Fruit fly (Drosophila melanogaster) whole organism, embryonic: ENCODE data around the gene CG43954.

Source experiments
- Adf1 ChIP-seq: fragments of 200-800 bp; sonication (Bioruptor generic); IDR thresholded peaks from 2 replicates; pipeline ENCODE4 v1.3.6; 2022; ENCODE audit warnings: missing biosample characterization, missing genetic modification characterization
- Antp ChIP-seq: fragments of 200-800 bp; sonication (Bioruptor generic); optimal IDR thresholded peaks from 3 replicates; lab custom pipeline; 2016; ENCODE audit warnings: missing biosample characterization, missing genetic modification characterization
- Blimp-1 ChIP-seq: fragments of 200-800 bp; sonication (Bioruptor generic); optimal IDR thresholded peaks from 3 replicates; lab custom pipeline; 2018; ENCODE audit warnings: missing biosample characterization, missing genetic modification characterization, mild to moderate bottlenecking, moderate library complexity, missing genetic modification reagents
- CG12299 ChIP-seq: fragments of 200-800 bp; sonication (Bioruptor generic); optimal IDR thresholded peaks from 2 replicates; lab custom pipeline; 2018; ENCODE audit warnings: missing biosample characterization, mild to moderate bottlenecking, missing genetic modification characterization
- CG13123 ChIP-seq: fragments of 200-800 bp; sonication (Bioruptor generic); optimal IDR thresholded peaks from 2 replicates; lab custom pipeline; 2016; ENCODE audit warnings: missing biosample characterization, missing genetic modification characterization
- CG13287 ChIP-seq: fragments of 200-800 bp; sonication (Bioruptor generic); IDR thresholded peaks from 2 replicates; pipeline ENCODE4 v1.3.6; 2022; ENCODE audit warnings: missing biosample characterization, missing genetic modification characterization; ENCODE audit not compliant: partially characterized antibody
- CG17361 ChIP-seq: fragments of 200-800 bp; sonication (Bioruptor generic); IDR thresholded peaks from 3 replicates; pipeline ENCODE4 v1.3.6; 2022; ENCODE audit warnings: missing biosample characterization, missing genetic modification characterization
- CG2889 ChIP-seq: fragments of 200-800 bp; sonication (Bioruptor generic); IDR thresholded peaks from 3 replicates; pipeline ENCODE4 v1.3.6; 2022; ENCODE audit warnings: missing biosample characterization, missing genetic modification characterization
- CG3065 ChIP-seq: fragments of 200-800 bp; sonication (Bioruptor generic); optimal IDR thresholded peaks from 2 replicates; lab custom pipeline; 2016; ENCODE audit warnings: missing biosample characterization, missing genetic modification characterization
- CG31224 ChIP-seq: fragments of 200-800 bp; sonication (Bioruptor generic); IDR thresholded peaks from 2 replicates; pipeline ENCODE4 v1.3.6; 2022; ENCODE audit warnings: missing biosample characterization, missing genetic modification characterization
- CG3163 ChIP-seq: fragments of 200-800 bp; sonication (Bioruptor generic); optimal IDR thresholded peaks from 3 replicates; lab custom pipeline; 2016; ENCODE audit warnings: missing biosample characterization, missing genetic modification characterization
- CG3281 ChIP-seq: fragments of 200-800 bp; sonication (Bioruptor generic); optimal IDR thresholded peaks from 3 replicates; lab custom pipeline; 2017; ENCODE audit warnings: missing biosample characterization, mild to moderate bottlenecking, missing genetic modification characterization
- CG3847 ChIP-seq: fragments of 200-800 bp; sonication (Bioruptor generic); IDR thresholded peaks from 2 replicates; pipeline ENCODE4 v1.3.6; 2022; ENCODE audit warnings: missing biosample characterization, missing genetic modification characterization
- CG42726 ChIP-seq: fragments of 200-800 bp; sonication (Bioruptor generic); IDR thresholded peaks from 2 replicates; pipeline ENCODE4 v1.3.6; 2022; ENCODE audit warnings: missing biosample characterization, missing genetic modification characterization; ENCODE audit not compliant: partially characterized antibody
- CG4282 ChIP-seq: fragments of 200-800 bp; sonication (Bioruptor generic); optimal IDR thresholded peaks from 2 replicates; lab custom pipeline; 2016; ENCODE audit warnings: missing biosample characterization, missing genetic modification characterization
- CG4730 ChIP-seq: fragments of 200-800 bp; sonication (Bioruptor generic); IDR thresholded peaks from 2 replicates; pipeline ENCODE4 v1.3.6; 2022; ENCODE audit warnings: missing biosample characterization, missing genetic modification characterization
- CG6791 ChIP-seq: fragments of 200-800 bp; sonication (Bioruptor generic); IDR thresholded peaks from 3 replicates; pipeline ENCODE4 v1.3.6; 2022; ENCODE audit warnings: missing biosample characterization, missing genetic modification characterization; ENCODE audit not compliant: partially characterized antibody
- CG7786 ChIP-seq: fragments of 200-800 bp; sonication (Bioruptor generic); optimal IDR thresholded peaks from 2 replicates; lab custom pipeline; 2016; ENCODE audit warnings: missing biosample characterization, missing genetic modification characterization
- CG8089 ChIP-seq: fragments of 200-800 bp; sonication (Bioruptor generic); optimal IDR thresholded peaks from 3 replicates; lab custom pipeline; 2016; ENCODE audit warnings: missing biosample characterization, missing genetic modification characterization
- CG9215 ChIP-seq: fragments of 200-800 bp; sonication (Bioruptor generic); IDR thresholded peaks from 2 replicates; pipeline ENCODE4 v1.3.6; 2022; ENCODE audit warnings: missing biosample characterization, missing genetic modification characterization
- Dad ChIP-seq: fragments of 200-800 bp; sonication (Bioruptor generic); optimal IDR thresholded peaks from 3 replicates; lab custom pipeline; 2016; ENCODE audit warnings: missing biosample characterization, missing genetic modification characterization
- Dip3 ChIP-seq: fragments of 200-800 bp; sonication (Bioruptor generic); optimal IDR thresholded peaks from 3 replicates; lab custom pipeline; 2016; ENCODE audit warnings: missing biosample characterization, missing genetic modification characterization
- Ets97D ChIP-seq: fragments of 200-800 bp; sonication (Bioruptor generic); optimal IDR thresholded peaks from 3 replicates; lab custom pipeline; 2016; ENCODE audit warnings: missing biosample characterization, missing genetic modification characterization
- Hr39 ChIP-seq: fragments of >200 bp; optimal IDR thresholded peaks from 2 replicates; lab custom pipeline; 2017
- MBD-R2 ChIP-seq: fragments of 200-800 bp; sonication (Bioruptor generic); IDR thresholded peaks from 2 replicates; pipeline ENCODE4 v1.3.6; 2022; ENCODE audit warnings: missing biosample characterization, missing genetic modification characterization
- Oaz ChIP-seq: fragments of 200-800 bp; sonication (Bioruptor generic); IDR thresholded peaks from 2 replicates; pipeline ENCODE4 v1.3.6; 2022; ENCODE audit warnings: missing biosample characterization, missing genetic modification characterization
- Pdp1 ChIP-seq, 2 experiments: fragments of 200-800 bp; sonication (Bioruptor generic); optimal IDR thresholded peaks; 3 replicates each; lab custom pipeline; 2016; ENCODE audit warnings: missing biosample characterization in 2 of 2, missing genetic modification characterization in 2 of 2, mild to moderate bottlenecking in 1 of 2, moderate library complexity in 1 of 2
- abd-A ChIP-seq: fragments of 200-800 bp; sonication (Bioruptor generic); optimal IDR thresholded peaks from 3 replicates; lab custom pipeline; 2019; ENCODE audit warnings: missing biosample characterization, mild to moderate bottlenecking, missing genetic modification characterization, moderate library complexity
- ara ChIP-seq: fragments of 200-800 bp; sonication (Bioruptor generic); IDR thresholded peaks from 2 replicates; pipeline ENCODE4 v1.3.6; 2022; ENCODE audit warnings: missing biosample characterization, missing genetic modification characterization
- btn ChIP-seq: fragments of 200-800 bp; sonication (Bioruptor generic); optimal IDR thresholded peaks from 2 replicates; lab custom pipeline; 2016; ENCODE audit warnings: missing biosample characterization, missing genetic modification characterization
- chn ChIP-seq: fragments of 200-800 bp; sonication (Bioruptor generic); optimal IDR thresholded peaks from 2 replicates; lab custom pipeline; 2016; ENCODE audit warnings: missing biosample characterization, missing genetic modification characterization
- corto ChIP-seq: fragments of 200-800 bp; sonication (Bioruptor generic); optimal IDR thresholded peaks from 2 replicates; lab custom pipeline; 2016; ENCODE audit warnings: missing biosample characterization, mild to moderate bottlenecking, missing genetic modification characterization, moderate library complexity
- en ChIP-seq: fragments of 200-800 bp; sonication (Bioruptor generic); optimal IDR thresholded peaks from 2 replicates; lab custom pipeline; 2016; ENCODE audit warnings: missing biosample characterization, missing genetic modification characterization
- gcm ChIP-seq: fragments of 200-800 bp; sonication (Bioruptor generic); optimal IDR thresholded peaks from 2 replicates; lab custom pipeline; 2019; ENCODE audit warnings: missing biosample characterization, mild to moderate bottlenecking, missing genetic modification characterization, moderate library complexity
- gt ChIP-seq: fragments of 200-800 bp; sonication (Bioruptor generic); IDR thresholded peaks from 2 replicates; pipeline ENCODE4 v1.3.6; 2022; ENCODE audit warnings: missing biosample characterization, missing genetic modification characterization
- ind ChIP-seq: fragments of 200-800 bp; sonication (Bioruptor generic); optimal IDR thresholded peaks from 3 replicates; lab custom pipeline; 2016; ENCODE audit warnings: missing biosample characterization, missing genetic modification characterization
- kay ChIP-seq: fragments of 200-800 bp; sonication (Bioruptor generic); optimal IDR thresholded peaks from 2 replicates; lab custom pipeline; 2016; ENCODE audit warnings: missing biosample characterization, missing genetic modification characterization
- klu ChIP-seq: fragments of 200-800 bp; sonication (Bioruptor generic); IDR thresholded peaks from 2 replicates; pipeline ENCODE4 v1.3.6; 2022; ENCODE audit warnings: missing biosample characterization, missing genetic modification characterization
- lilli ChIP-seq: fragments of 200-800 bp; sonication (Bioruptor generic); optimal IDR thresholded peaks from 3 replicates; lab custom pipeline; 2016; ENCODE audit warnings: missing biosample characterization, missing genetic modification characterization
- oc ChIP-seq: fragments of 200-800 bp; sonication (Bioruptor generic); optimal IDR thresholded peaks from 2 replicates; lab custom pipeline; 2018; ENCODE audit warnings: missing biosample characterization, mild to moderate bottlenecking, missing genetic modification characterization, moderate library complexity
- schlank ChIP-seq: fragments of 200-800 bp; sonication (Bioruptor generic); optimal IDR thresholded peaks from 2 replicates; lab custom pipeline; 2018; ENCODE audit warnings: missing biosample characterization, mild to moderate bottlenecking, missing genetic modification characterization
- scrt ChIP-seq: fragments of 200-800 bp; sonication (Bioruptor generic); optimal IDR thresholded peaks from 2 replicates; lab custom pipeline; 2018; ENCODE audit warnings: missing biosample characterization, mild to moderate bottlenecking, missing genetic modification characterization, moderate library complexity
- sens ChIP-seq: fragments of 200-800 bp; sonication (Bioruptor generic); peaks from one replicate; lab custom pipeline; 2016; ENCODE audit warnings: missing biosample characterization, missing genetic modification characterization
- sens-2 ChIP-seq: fragments of 200-800 bp; sonication (Bioruptor generic); IDR thresholded peaks from 2 replicates; pipeline ENCODE4 v1.3.6; 2022; ENCODE audit warnings: missing biosample characterization, missing genetic modification characterization
- sima ChIP-seq: fragments of 200-800 bp; sonication (Bioruptor generic); optimal IDR thresholded peaks from 2 replicates; lab custom pipeline; 2016; ENCODE audit warnings: missing biosample characterization, missing genetic modification characterization
- slp2 ChIP-seq: fragments of 200-800 bp; sonication (Bioruptor generic); optimal IDR thresholded peaks from 2 replicates; lab custom pipeline; 2016; ENCODE audit warnings: missing biosample characterization, missing genetic modification characterization
- stc ChIP-seq: fragments of 200-800 bp; sonication (Bioruptor generic); IDR thresholded peaks from 2 replicates; pipeline ENCODE4 v1.3.6; 2022; ENCODE audit warnings: missing biosample characterization, missing genetic modification characterization
- stwl ChIP-seq: fragments of 200-800 bp; sonication (Bioruptor generic); optimal IDR thresholded peaks from 3 replicates; lab custom pipeline; 2018; ENCODE audit warnings: missing biosample characterization, mild to moderate bottlenecking, missing genetic modification characterization, moderate library complexity
- sug ChIP-seq: fragments of 200-800 bp; optimal IDR thresholded peaks from 2 replicates; lab custom pipeline; 2019; ENCODE audit warnings: missing biosample characterization, mild to moderate bottlenecking, missing genetic modification characterization, moderate library complexity
- tap ChIP-seq: fragments of 200-800 bp; optimal IDR thresholded peaks from 3 replicates; lab custom pipeline; 2019; ENCODE audit warnings: missing biosample characterization, mild to moderate bottlenecking, missing genetic modification characterization, moderate library complexity
- z ChIP-seq: fragments of 200-800 bp; sonication (Bioruptor generic); IDR thresholded peaks from 3 replicates; pipeline ENCODE4 v1.3.6; 2022; ENCODE audit warnings: missing biosample characterization, missing genetic modification characterization
- zen ChIP-seq: fragments of 200-800 bp; sonication (Bioruptor generic); optimal IDR thresholded peaks from 3 replicates; lab custom pipeline; 2018; ENCODE audit warnings: missing biosample characterization, mild to moderate bottlenecking, missing genetic modification characterization, moderate library complexity

CG43954 gene

DNA sequence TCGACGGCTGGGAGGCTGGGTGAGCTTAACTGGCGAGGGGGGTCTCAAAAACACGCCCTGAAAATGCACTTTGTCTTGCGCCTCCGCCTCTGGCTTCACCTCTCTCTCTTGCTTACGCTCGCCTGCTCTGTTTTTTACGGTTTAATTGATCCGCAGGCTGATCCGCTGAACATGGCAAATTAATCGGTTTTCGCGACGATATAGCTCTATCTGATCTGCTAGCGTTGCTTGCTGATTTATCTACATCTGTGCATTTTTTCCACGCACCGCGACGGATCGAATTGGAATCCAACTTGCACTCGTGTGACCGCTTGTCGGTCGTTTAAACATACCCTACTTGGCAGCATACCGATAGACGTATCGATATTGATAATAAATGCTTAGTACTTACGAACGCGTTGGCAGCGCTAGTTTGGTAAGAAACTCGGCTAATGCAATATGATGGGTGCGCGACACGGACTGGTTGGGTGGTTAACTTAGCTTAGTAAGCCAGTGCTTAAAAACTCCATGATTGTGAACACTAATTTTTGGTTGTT, 63.8 kb downstream of the CG43954 start, which contains the start of gene Abl (continued):
- TF ChIP-seq CG4730 (GFP tag; lab: Robert Waterston, UW), result no peak
- TF ChIP-seq stc (GFP tag; lab: Robert Waterston, UW), result peak; percentile 32; the same call in 1 of the 2 replicates
- TF ChIP-seq CG3847 (GFP tag; lab: Robert Waterston, UW), result peak; percentile 93
- peak; percentile 69 for TF ChIP-seq CG12299 (tag; lab: Kevin White, UChicago)
- no peak for TF ChIP-seq CG3065 (GFP tag; lab: Kevin White, UChicago)
- peak; percentile 87 for TF ChIP-seq Dad (GFP tag; lab: Kevin White, UChicago)
- peak; percentile 39 for TF ChIP-seq CG8089 (GFP tag; lab: Kevin White, UChicago)
- peak; percentile 87 for TF ChIP-seq abd-A (tag; lab: Kevin White, UChicago)
- no peak for TF ChIP-seq Hr39
- TF ChIP-seq btn (GFP tag; lab: Kevin White, UChicago), result peak; percentile 26
- peak; percentile 82 for TF ChIP-seq MBD-R2 (GFP tag; lab: Robert Waterston, UW)
- TF ChIP-seq zen, result peak; percentile 75
- TF ChIP-seq CG31224 (GFP tag; lab: Robert Waterston, UW), result no peak
- no peak for TF ChIP-seq corto (GFP tag; lab: Kevin White, UChicago)
- no peak for TF ChIP-seq ara (GFP tag; lab: Robert Waterston, UW)
- peak; percentile 68 for TF ChIP-seq lilli
- peak; percentile 58 for TF ChIP-seq chn (GFP tag; lab: Kevin White, UChicago)
- TF ChIP-seq z (GFP tag; lab: Robert Waterston, UW), result no peak
- TF ChIP-seq en (GFP tag; lab: Kevin White, UChicago), result peak; percentile 32
- no peak for TF ChIP-seq schlank (tag; lab: Kevin White, UChicago)
- TF ChIP-seq tap (tag; lab: Kevin White, UChicago), result peak; percentile 41
- peak; percentile 14 for TF ChIP-seq scrt (GFP tag; lab: Kevin White, UChicago)
- TF ChIP-seq Pdp1 (GFP tag; optimal IDR thresholded peaks at IDR 0.05; lab: Kevin White, UChicago), result peak; percentile 68 to 81
- no peak for TF ChIP-seq sens-2 (GFP tag; lab: Robert Waterston, UW)
- no peak for TF ChIP-seq gt (GFP tag; lab: Robert Waterston, UW)
- TF ChIP-seq ind (GFP tag; lab: Kevin White, UChicago), result peak; percentile 50
- no peak for TF ChIP-seq CG2889 (GFP tag; lab: Robert Waterston, UW)
- peak; percentile 88 for TF ChIP-seq CG6791 (GFP tag; lab: Robert Waterston, UW)
- peak; percentile 97 for TF ChIP-seq Ets97D
- TF ChIP-seq sima, result peak; percentile 16
- TF ChIP-seq CG42726 (GFP tag; lab: Robert Waterston, UW), result peak; percentile 89
- TF ChIP-seq slp2, result peak; percentile 60
- TF ChIP-seq Antp (GFP tag; lab: Kevin White, UChicago), result peak; percentile 78
- TF ChIP-seq Oaz (GFP tag; lab: Robert Waterston, UW), result no peak
- TF ChIP-seq CG9215 (GFP tag; lab: Robert Waterston, UW), result no peak
- TF ChIP-seq Dip3 (GFP tag; lab: Kevin White, UChicago), result peak; percentile 76
- peak; percentile 29 for TF ChIP-seq CG3281
- peak; percentile 75 for TF ChIP-seq CG3163 (GFP tag; lab: Kevin White, UChicago)
- TF ChIP-seq stwl (tag; lab: Kevin White, UChicago), result peak; percentile 97
- peak; percentile 65 for TF ChIP-seq sug (tag; lab: Kevin White, UChicago)
- peak; percentile 90 for TF ChIP-seq CG13287
- peak; percentile 31 for TF ChIP-seq gcm (GFP tag; lab: Kevin White, UChicago)
- TF ChIP-seq CG13123, result peak; percentile 70
- TF ChIP-seq Adf1 (GFP tag; lab: Robert Waterston, UW), result 0 out of 2 replicates have a peak, but pooled peaks have one; percentile 14
- TF ChIP-seq kay, result peak; percentile 71
- peak; percentile 79 for TF ChIP-seq oc
- peak; percentile 65 for TF ChIP-seq CG7786 (GFP tag; lab: Kevin White, UChicago)
- peak; percentile 91 for TF ChIP-seq sens (GFP tag; lab: Kevin White, UChicago)
- peak; percentile 92 for TF ChIP-seq CG4282
- peak; percentile 56; the same call in 1 of the 3 replicates for TF ChIP-seq CG17361 (GFP tag; lab: Robert Waterston, UW)
- peak; percentile 44 for TF ChIP-seq Blimp-1
- peak; percentile 54; the same call in 1 of the 2 replicates for TF ChIP-seq klu (GFP tag; lab: Robert Waterston, UW)
